Worm (Caenorhabditis elegans): ENCODE measurements around the gene fbxa-142.

- TF ChIP-seq pha-4 (GFP tag; IDR thresholded peaks at IDR 0.05) (no peak), pha-4 (tag; optimal IDR thresholded peaks at IDR 0.05) (no peak), T26A8.4 (GFP tag; IDR thresholded peaks at IDR 0.05) (no peak), ama-1 (optimal IDR thresholded peaks at IDR 0.05) (no peak), D1046.2 (GFP tag; IDR thresholded peaks at IDR 0.05) (no peak)
Observed at ce11 chrV:16127401-16127800, 3.7 kb downstream of the fbxa-142 start, which contains the start of gene fbxa-143.
